Worm (Caenorhabditis elegans): Measurements from ENCODE around the gene F15B9.10.

The F15B9.10 gene

ce11 chrV:13020638-13021037, 11.9 kb upstream of the F15B9.10 start:
- no peak for TF ChIP-seq fax-1 (tag; optimal IDR thresholded peaks at IDR 0.05)
- peak; percentile 35 for TF ChIP-seq ceh-31 (tag; optimal IDR thresholded peaks at IDR 0.05)
- no peak for TF ChIP-seq sdc-2 (tag; optimal IDR thresholded peaks at IDR 0.05)
- no peak for TF ChIP-seq ceh-22 (tag; optimal IDR thresholded peaks at IDR 0.05)

DNA sequence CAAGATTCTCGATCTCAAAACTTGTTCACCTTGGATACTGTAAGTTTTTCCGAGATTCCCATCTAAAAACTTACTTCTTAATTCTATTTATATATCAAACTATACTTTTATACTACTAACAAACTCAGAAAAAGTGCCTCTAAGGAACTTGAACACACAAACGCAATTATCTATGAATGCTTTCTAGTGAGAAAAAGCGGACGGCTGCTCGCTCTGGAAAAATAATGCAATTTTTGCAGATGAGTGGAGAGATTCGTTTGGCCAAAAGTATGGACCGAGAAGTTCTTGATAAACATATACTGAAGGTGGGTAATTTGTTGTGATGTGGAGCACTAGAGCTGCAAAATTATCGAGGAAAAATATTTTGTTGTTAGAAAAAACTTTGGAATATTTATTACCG, 11.3 kb upstream of the F15B9.10 start:
- TF ChIP-seq madf-2 (tag; optimal IDR thresholded peaks at IDR 0.05) (no peak), mec-3 (tag; optimal IDR thresholded peaks at IDR 0.05; ENCODE audit: borderline replicate concordance) (no peak), hlh-8 (tag; optimal IDR thresholded peaks at IDR 0.05) (no peak), dve-1 (tag; optimal IDR thresholded peaks at IDR 0.05) (no peak), C08G9.2 (tag; optimal IDR thresholded peaks at IDR 0.05) (no peak), rnt-1 (tag; optimal IDR thresholded peaks at IDR 0.05) (no peak), ceh-2 (tag; optimal IDR thresholded peaks at IDR 0.05) (no peak), K09A11.1 (tag; optimal IDR thresholded peaks at IDR 0.05; ENCODE audit: insufficient read depth) (no peak), dmd-4 (tag; optimal IDR thresholded peaks at IDR 0.05; ENCODE audit: borderline replicate concordance) (no peak), syd-9 (tag; optimal IDR thresholded peaks at IDR 0.05) (no peak), fax-1 (tag; optimal IDR thresholded peaks at IDR 0.05) (no peak), ceh-31 (tag; optimal IDR thresholded peaks at IDR 0.05) (no peak), che-1 (tag; optimal IDR thresholded peaks at IDR 0.05) (no peak), tbx-2 (tag; optimal IDR thresholded peaks at IDR 0.05) (no peak), ceh-45 (GFP tag; IDR thresholded peaks at IDR 0.05) (no peak), hlh-30 (tag; optimal IDR thresholded peaks at IDR 0.05; ENCODE audit: insufficient read depth) (no peak), elt-2 (tag; optimal IDR thresholded peaks at IDR 0.05) (no peak), T23F11.4 (GFP tag; optimal IDR thresholded peaks at IDR 0.05) (no peak), pros-1 (tag; optimal IDR thresholded peaks at IDR 0.05) (no peak)

DNA sequence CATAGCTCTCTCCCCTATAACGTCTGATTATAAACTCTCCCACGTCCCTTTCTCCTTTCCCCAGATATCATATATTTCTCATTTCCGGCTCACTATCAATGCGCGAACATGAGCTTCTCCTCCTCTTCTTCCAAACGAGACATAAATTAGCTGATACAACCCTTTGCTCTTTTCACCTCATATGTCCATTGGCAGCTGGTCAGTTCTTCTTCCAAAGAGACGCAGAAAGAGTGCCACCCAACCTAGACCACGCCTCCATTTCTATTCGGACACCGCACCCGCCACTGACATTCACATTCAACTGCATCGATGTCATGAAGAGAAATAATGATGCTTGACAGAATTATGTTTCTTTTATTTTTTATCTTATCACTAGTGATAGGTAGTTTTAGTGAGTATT, 10.0 kb upstream of the F15B9.10 start, which contains the start of gene fmi-1:
fmi-1 (plus strand) TSS at position 301 of the 400 bp plus-strand sequence.
- TF ChIP-seq pax-1 (tag; optimal IDR thresholded peaks at IDR 0.05) (no peak), elt-4 (tag; optimal IDR thresholded peaks at IDR 0.05) (no peak), C08G9.2 (tag; optimal IDR thresholded peaks at IDR 0.05) (no peak), Y22D7AL.16 (tag; optimal IDR thresholded peaks at IDR 0.05) (no peak), lin-11 (tag; optimal IDR thresholded peaks at IDR 0.05) (no peak), syd-9 (tag; optimal IDR thresholded peaks at IDR 0.05) (no peak), ref-2 (tag; optimal IDR thresholded peaks at IDR 0.05) (no peak), fax-1 (tag; optimal IDR thresholded peaks at IDR 0.05) (no peak), ceh-6 (GFP tag; optimal IDR thresholded peaks at IDR 0.05) (no peak), madf-2 (tag; optimal IDR thresholded peaks at IDR 0.05) (no peak), hlh-13 (GFP tag; optimal IDR thresholded peaks at IDR 0.05) (no peak), C38D4.7 (GFP tag; optimal IDR thresholded peaks at IDR 0.05) (no peak)

DNA sequence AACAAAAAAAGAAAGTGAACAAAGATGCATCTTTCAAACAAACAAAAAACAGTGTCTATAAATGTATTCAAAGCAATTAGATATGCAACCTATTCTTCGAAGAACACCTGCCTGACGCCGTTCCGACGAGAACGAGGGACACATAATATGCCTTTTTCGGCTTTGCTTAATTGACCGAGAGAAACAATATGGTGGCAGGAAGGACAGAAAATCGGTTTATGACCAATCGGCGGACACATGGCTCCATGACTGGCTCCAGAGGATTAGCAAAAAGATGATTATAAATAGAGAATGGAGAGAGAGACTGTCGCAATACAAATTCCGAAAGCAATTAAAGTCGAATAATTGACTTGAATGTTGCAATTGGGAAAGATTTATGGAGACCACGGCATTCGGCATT, 9.5 kb upstream of the F15B9.10 start:
- TF ChIP-seq C38D4.7 (GFP tag; optimal IDR thresholded peaks at IDR 0.05) (no peak), nfya-1 (tag; optimal IDR thresholded peaks at IDR 0.05) (peak; percentile 33), unc-42 (tag; optimal IDR thresholded peaks at IDR 0.05) (peak; percentile 31), ets-4 (tag; optimal IDR thresholded peaks at IDR 0.05) (no peak), tbx-2 (tag; optimal IDR thresholded peaks at IDR 0.05) (no peak)

DNA sequence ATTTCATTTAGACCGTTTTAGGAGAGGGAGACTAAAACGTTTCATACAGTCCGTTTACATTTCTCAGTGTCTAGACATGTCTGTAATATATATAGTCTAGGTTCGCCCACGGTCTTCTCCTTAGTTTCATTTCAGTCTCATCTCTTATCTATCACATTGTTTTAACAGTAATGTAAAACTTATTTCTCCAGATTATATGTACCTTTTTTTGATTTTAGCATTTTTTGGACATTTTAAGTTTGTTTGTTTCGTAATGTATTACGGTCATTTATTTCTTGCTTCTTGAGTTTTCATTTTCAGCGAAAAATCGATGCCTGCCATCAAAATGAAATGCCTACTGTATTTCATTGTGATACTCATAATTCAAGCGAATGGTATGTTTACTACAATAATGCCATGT, 5.1 kb upstream of the F15B9.10 start, which contains the start of gene F15B9.6:
F15B9.6 (plus strand) TSS at position 301 of the 400 bp plus-strand sequence.
- TF ChIP-seq F13H6.1 (tag; optimal IDR thresholded peaks at IDR 0.05) (no peak), elt-4 (tag; optimal IDR thresholded peaks at IDR 0.05) (no peak), npax-4 (tag; optimal IDR thresholded peaks at IDR 0.05) (no peak), ceh-48 (tag; optimal IDR thresholded peaks at IDR 0.05) (no peak), tbx-7 (tag; optimal IDR thresholded peaks at IDR 0.05) (no peak), pros-1 (tag; optimal IDR thresholded peaks at IDR 0.05) (no peak), ets-4 (tag; optimal IDR thresholded peaks at IDR 0.05) (no peak), nhr-11 (tag; optimal IDR thresholded peaks at IDR 0.05) (no peak), pha-4 (tag; optimal IDR thresholded peaks at IDR 0.05) (no peak), ceh-18 (tag; optimal IDR thresholded peaks at IDR 0.05) (no peak), ceh-6 (GFP tag; optimal IDR thresholded peaks at IDR 0.05) (no peak)
